Fruit fly (Drosophila melanogaster): ENCODE results near the gene Fhos.

The Fhos gene

dm6 chr3L:8772998-8773684 lies 19.7 kb downstream of the Fhos start:
- TF ChIP-seq bab1 (GFP tag; optimal IDR thresholded peaks at IDR 0.05) (peak; percentile 89), CG7101 (tag; optimal IDR thresholded peaks at IDR 0.05) (no peak)

dm6 chr3L:8773713-8774112 lies 20.3 kb downstream of the Fhos start:
- TF ChIP-seq Mnt (GFP tag; optimal IDR thresholded peaks at IDR 0.05) (peak; percentile 6), bab1 (GFP tag; optimal IDR thresholded peaks at IDR 0.05) (no peak), kay (GFP tag; ENCODE audit: borderline replicate concordance) (peak; percentile 64), CG11617 (GFP tag; optimal IDR thresholded peaks at IDR 0.05) (no peak)

- TF ChIP-seq Mnt (GFP tag; optimal IDR thresholded peaks at IDR 0.05) (no peak), CG33017 (tag; optimal IDR thresholded peaks at IDR 0.05) (no peak), cic (GFP tag; optimal IDR thresholded peaks at IDR 0.05) (no peak), bab1 (GFP tag; optimal IDR thresholded peaks at IDR 0.05) (peak; percentile 27), tj (GFP tag; optimal IDR thresholded peaks at IDR 0.05) (peak; percentile 86), CG14711 (tag; optimal IDR thresholded peaks at IDR 0.05) (no peak), Crg-1 (GFP tag; optimal IDR thresholded peaks at IDR 0.05) (peak; percentile 16), kay (GFP tag; ENCODE audit: borderline replicate concordance) (peak; percentile 52)
Measured at dm6 chr3L:8774974-8775731, 21.7 kb downstream of the Fhos start.

dm6 chr3L:8777313-8777924 lies 24.0 kb downstream of the Fhos start:
- TF ChIP-seq CG7101 (tag; optimal IDR thresholded peaks at IDR 0.05) (no peak), toe (GFP tag; optimal IDR thresholded peaks at IDR 0.05) (no peak), kay (GFP tag; ENCODE audit: borderline replicate concordance) (peak; percentile 89)

dm6 chr3L:8780723-8781296 lies 27.4 kb downstream of the Fhos start:
- TF ChIP-seq Mnt (GFP tag; optimal IDR thresholded peaks at IDR 0.05) (no peak), CG1620 (GFP tag; optimal IDR thresholded peaks at IDR 0.05) (no peak), CG7045 (GFP tag; optimal IDR thresholded peaks at IDR 0.05) (no peak), kay (GFP tag; ENCODE audit: borderline replicate concordance) (peak; percentile 52), toe (GFP tag; optimal IDR thresholded peaks at IDR 0.05) (no peak)

- peak; percentile 16 for TF ChIP-seq bab1 (GFP tag; optimal IDR thresholded peaks at IDR 0.05)
- TF ChIP-seq cnc (optimal IDR thresholded peaks at IDR 0.05), result no peak
Measured at dm6 chr3L:8781993-8782392, 28.6 kb downstream of the Fhos start.

dm6 chr3L:8783299-8783698 lies 29.9 kb downstream of the Fhos start:
- TF ChIP-seq toe (GFP tag; optimal IDR thresholded peaks at IDR 0.05) (no peak), CG7101 (tag; optimal IDR thresholded peaks at IDR 0.05) (no peak), Mnt (GFP tag; optimal IDR thresholded peaks at IDR 0.05) (no peak), CG33017 (tag; optimal IDR thresholded peaks at IDR 0.05) (no peak), Clk (GFP tag; optimal IDR thresholded peaks at IDR 0.05) (no peak), ovo (GFP tag; optimal IDR thresholded peaks at IDR 0.05) (no peak), bab1 (GFP tag; optimal IDR thresholded peaks at IDR 0.05) (no peak), CG14711 (tag; optimal IDR thresholded peaks at IDR 0.05) (no peak)

dm6 chr3L:8787240-8787639 lies 33.8 kb downstream of the Fhos start:
- TF ChIP-seq cnc (optimal IDR thresholded peaks at IDR 0.05), result no peak
- TF ChIP-seq ovo (GFP tag; optimal IDR thresholded peaks at IDR 0.05), result no peak
- TF ChIP-seq Crg-1 (GFP tag; optimal IDR thresholded peaks at IDR 0.05), result no peak
- TF ChIP-seq bab1 (GFP tag; optimal IDR thresholded peaks at IDR 0.05), result peak; percentile 28

dm6 chr3L:8787701-8788100 lies 34.3 kb downstream of the Fhos start:
- no peak for TF ChIP-seq CG7101 (tag; optimal IDR thresholded peaks at IDR 0.05)
- TF ChIP-seq kay (GFP tag; ENCODE audit: borderline replicate concordance), result no peak
- TF ChIP-seq Crg-1 (GFP tag; optimal IDR thresholded peaks at IDR 0.05), result no peak
- TF ChIP-seq Hr96 (GFP tag; optimal IDR thresholded peaks at IDR 0.05), result no peak
- no peak for TF ChIP-seq CG14711 (tag; optimal IDR thresholded peaks at IDR 0.05)
- no peak for TF ChIP-seq cnc (optimal IDR thresholded peaks at IDR 0.05)
- TF ChIP-seq ovo (GFP tag; optimal IDR thresholded peaks at IDR 0.05), result no peak
- TF ChIP-seq pad (GFP tag; optimal IDR thresholded peaks at IDR 0.05), result no peak
- peak; percentile 81 for TF ChIP-seq cic (GFP tag; optimal IDR thresholded peaks at IDR 0.05)
- TF ChIP-seq CG33017 (tag; optimal IDR thresholded peaks at IDR 0.05), result peak; percentile 48
- TF ChIP-seq CG12768 (GFP tag; optimal IDR thresholded peaks at IDR 0.05), result peak; percentile 17
- no peak for TF ChIP-seq CG7045 (GFP tag; optimal IDR thresholded peaks at IDR 0.05)
- TF ChIP-seq Mnt (GFP tag; optimal IDR thresholded peaks at IDR 0.05), result no peak
- no peak for TF ChIP-seq tj (GFP tag; optimal IDR thresholded peaks at IDR 0.05)
- TF ChIP-seq bab1 (GFP tag; optimal IDR thresholded peaks at IDR 0.05), result no peak
- TF ChIP-seq CG1620 (GFP tag; optimal IDR thresholded peaks at IDR 0.05), result no peak
- no peak for TF ChIP-seq Clk (GFP tag; optimal IDR thresholded peaks at IDR 0.05)
- no peak for TF ChIP-seq CG5204 (GFP tag; optimal IDR thresholded peaks at IDR 0.05)
- TF ChIP-seq CG11617 (GFP tag; optimal IDR thresholded peaks at IDR 0.05), result no peak
- no peak for TF ChIP-seq toe (GFP tag; optimal IDR thresholded peaks at IDR 0.05)
